Fruit fly (Drosophila melanogaster) whole organism, embryonic: ENCODE data around the gene CG11726.

ENCODE experiments used
- Abd-B ChIP-seq: fragments of 200-800 bp; sonication (Bioruptor generic); optimal IDR thresholded peaks from 2 replicates; lab custom pipeline; 2018; ENCODE audit warnings: missing biosample characterization, mild to moderate bottlenecking, missing genetic modification characterization, moderate library complexity
- C15 ChIP-seq: fragments of 200-800 bp; sonication (Bioruptor generic); IDR thresholded peaks from 3 replicates; pipeline ENCODE4 v1.3.6; 2022; ENCODE audit warnings: missing biosample characterization, missing genetic modification characterization
- CG10462 ChIP-seq: fragments of 200-800 bp; sonication (Bioruptor generic); optimal IDR thresholded peaks from 2 replicates; lab custom pipeline; 2016; ENCODE audit warnings: missing biosample characterization, missing genetic modification characterization
- CG10543 ChIP-seq: fragments of 200-800 bp; sonication (Bioruptor generic); optimal IDR thresholded peaks from 3 replicates; lab custom pipeline; 2017; ENCODE audit warnings: missing biosample characterization, mild to moderate bottlenecking, missing genetic modification characterization, moderate library complexity
- CG12219 ChIP-seq: fragments of 200-800 bp; sonication (Bioruptor generic); optimal IDR thresholded peaks from 3 replicates; lab custom pipeline; 2018; ENCODE audit warnings: missing biosample characterization, mild to moderate bottlenecking, missing genetic modification characterization
- CG1233 ChIP-seq: fragments of 200-800 bp; sonication (Bioruptor generic); optimal IDR thresholded peaks from 4 replicates; lab custom pipeline; 2018; ENCODE audit warnings: missing biosample characterization, mild to moderate bottlenecking, missing genetic modification characterization
- CG15011 ChIP-seq: fragments of 200-800 bp; sonication (Bioruptor generic); optimal IDR thresholded peaks from 3 replicates; lab custom pipeline; 2018; ENCODE audit warnings: missing biosample characterization, mild to moderate bottlenecking, missing genetic modification characterization
- CG16815 ChIP-seq: fragments of 200-800 bp; sonication (Bioruptor generic); optimal IDR thresholded peaks from 3 replicates; lab custom pipeline; 2017; ENCODE audit warnings: missing biosample characterization, mild to moderate bottlenecking, missing genetic modification characterization
- CG17361 ChIP-seq: fragments of 200-800 bp; sonication (Bioruptor generic); IDR thresholded peaks from 3 replicates; pipeline ENCODE4 v1.3.6; 2022; ENCODE audit warnings: missing biosample characterization, missing genetic modification characterization
- CG17829 ChIP-seq: fragments of 200-800 bp; optimal IDR thresholded peaks from 2 replicates; lab custom pipeline; 2019; ENCODE audit warnings: missing biosample characterization, mild to moderate bottlenecking, missing genetic modification characterization, moderate library complexity
- CG1832 ChIP-seq: fragments of 200-800 bp; sonication (Bioruptor generic); optimal IDR thresholded peaks from 2 replicates; lab custom pipeline; 2017; ENCODE audit warnings: missing biosample characterization, mild to moderate bottlenecking, missing genetic modification characterization, inconsistent platforms
- CG18599 ChIP-seq: fragments of 200-800 bp; sonication (Bioruptor generic); optimal IDR thresholded peaks from 3 replicates; lab custom pipeline; 2017; ENCODE audit warnings: missing biosample characterization, missing genetic modification characterization, mild to moderate bottlenecking, moderate library complexity, missing genetic modification reagents
- CG18619 ChIP-seq: fragments of 200-800 bp; sonication (Bioruptor generic); optimal IDR thresholded peaks from 3 replicates; lab custom pipeline; 2017; ENCODE audit warnings: missing biosample characterization, mild to moderate bottlenecking, missing genetic modification characterization
- CG32772 ChIP-seq: fragments of 200-800 bp; sonication (Bioruptor generic); IDR thresholded peaks from 2 replicates; pipeline ENCODE4 v1.3.6; 2022; ENCODE audit warnings: missing biosample characterization, missing genetic modification characterization
- CG34376 ChIP-seq: fragments of 200-800 bp; sonication (Bioruptor generic); optimal IDR thresholded peaks from 2 replicates; lab custom pipeline; 2018; ENCODE audit warnings: missing biosample characterization, mild to moderate bottlenecking, missing genetic modification characterization
- CG34422 ChIP-seq: fragments of 200-800 bp; sonication (Bioruptor generic); IDR thresholded peaks from 3 replicates; pipeline ENCODE4 v1.3.6; 2022; ENCODE audit warnings: missing biosample characterization, missing genetic modification characterization
- CG3995 ChIP-seq: fragments of 200-800 bp; sonication (Bioruptor generic); optimal IDR thresholded peaks from 3 replicates; lab custom pipeline; 2016; ENCODE audit warnings: missing biosample characterization, missing genetic modification characterization
- CG6813 ChIP-seq: fragments of 200-800 bp; sonication (Bioruptor generic); optimal IDR thresholded peaks from 2 replicates; lab custom pipeline; 2017; ENCODE audit warnings: missing biosample characterization, missing genetic modification characterization, mild to moderate bottlenecking, moderate library complexity, missing genetic modification reagents
- CG7271 ChIP-seq: fragments of 200-800 bp; sonication (Bioruptor generic); optimal IDR thresholded peaks from 2 replicates; lab custom pipeline; 2018; ENCODE audit warnings: missing biosample characterization, mild to moderate bottlenecking, missing genetic modification characterization, moderate library complexity
- CG7745 ChIP-seq: fragments of 200-800 bp; sonication (Bioruptor generic); optimal IDR thresholded peaks from 2 replicates; lab custom pipeline; 2018; ENCODE audit warnings: missing biosample characterization, mild to moderate bottlenecking, missing genetic modification characterization, moderate library complexity
- CkIIα-i1 ChIP-seq: fragments of 200-800 bp; sonication (Bioruptor generic); IDR thresholded peaks from 2 replicates; pipeline ENCODE4 v1.3.6; 2022; ENCODE audit warnings: missing biosample characterization, missing genetic modification characterization
- E2f2 ChIP-seq: fragments of 200-800 bp; sonication (Bioruptor generic); IDR thresholded peaks from 2 replicates; pipeline ENCODE4 v1.3.6; 2022; ENCODE audit warnings: missing biosample characterization, missing genetic modification characterization
- Fer2 ChIP-seq: fragments of 200-800 bp; sonication (Bioruptor generic); optimal IDR thresholded peaks from 2 replicates; lab custom pipeline; 2018; ENCODE audit warnings: missing biosample characterization, mild to moderate bottlenecking, missing genetic modification characterization, moderate library complexity
- Hr78 ChIP-seq, 2 experiments: fragments of 200-800 bp in 1 of 2; fragments of >200 bp in 1 of 2; sonication (Bioruptor generic) in 1 of 2; optimal IDR thresholded peaks; 2 replicates each; lab custom pipeline; 2017 to 2019; ENCODE audit warnings: missing biosample characterization in 2 of 2, missing genetic modification characterization in 2 of 2, mild to moderate bottlenecking in 1 of 2, moderate library complexity in 1 of 2
- Med ChIP-seq: fragments of 200-800 bp; sonication (Bioruptor generic); peaks from one replicate; lab custom pipeline; 2016; ENCODE audit warnings: missing biosample characterization, missing genetic modification characterization, mild to moderate bottlenecking, inconsistent platforms, moderate library complexity
- Mrtf ChIP-seq: fragments of 200-800 bp; sonication (Bioruptor generic); IDR thresholded peaks from 3 replicates; pipeline ENCODE4 v1.3.6; 2022; ENCODE audit warnings: missing biosample characterization, missing genetic modification characterization
- Nf-YA ChIP-seq: fragments of 200-800 bp; sonication (Bioruptor generic); IDR thresholded peaks from 2 replicates; pipeline ENCODE4 v1.3.6; 2022; ENCODE audit warnings: missing biosample characterization, missing genetic modification characterization
- Pdp1 ChIP-seq, 2 experiments: fragments of 200-800 bp; sonication (Bioruptor generic); optimal IDR thresholded peaks; 3 replicates each; lab custom pipeline; 2016; ENCODE audit warnings: missing biosample characterization in 2 of 2, missing genetic modification characterization in 2 of 2, mild to moderate bottlenecking in 1 of 2, moderate library complexity in 1 of 2
- abd-A ChIP-seq: fragments of 200-800 bp; sonication (Bioruptor generic); optimal IDR thresholded peaks from 3 replicates; lab custom pipeline; 2019; ENCODE audit warnings: missing biosample characterization, mild to moderate bottlenecking, missing genetic modification characterization, moderate library complexity
- chinmo ChIP-seq: fragments of 200-800 bp; sonication (Bioruptor generic); IDR thresholded peaks from 4 replicates; pipeline ENCODE4 v1.3.6; 2022; ENCODE audit warnings: missing biosample characterization, missing genetic modification characterization; ENCODE audit not compliant: partially characterized antibody
- crol ChIP-seq: fragments of 200-800 bp; sonication (Bioruptor generic); IDR thresholded peaks from 2 replicates; pipeline ENCODE4 v1.3.6; 2022; ENCODE audit warnings: missing biosample characterization, missing genetic modification characterization
- cwo ChIP-seq: fragments of 200-800 bp; sonication (Bioruptor generic); optimal IDR thresholded peaks from 3 replicates; lab custom pipeline; 2017; ENCODE audit warnings: missing biosample characterization, missing genetic modification characterization, mild to moderate bottlenecking, moderate library complexity, missing genetic modification reagents
- da ChIP-seq: fragments of 200-800 bp; sonication (Bioruptor generic); optimal IDR thresholded peaks from 2 replicates; lab custom pipeline; 2016; ENCODE audit warnings: missing biosample characterization, missing genetic modification characterization
- dmrt11E ChIP-seq: fragments of 200-800 bp; sonication (Bioruptor generic); optimal IDR thresholded peaks from 3 replicates; lab custom pipeline; 2018; ENCODE audit warnings: missing biosample characterization, mild to moderate bottlenecking, missing genetic modification characterization, moderate library complexity
- en ChIP-seq: fragments of 200-800 bp; sonication (Bioruptor generic); optimal IDR thresholded peaks from 2 replicates; lab custom pipeline; 2016; ENCODE audit warnings: missing biosample characterization, missing genetic modification characterization
- grn ChIP-seq: fragments of 200-800 bp; sonication (Bioruptor generic); optimal IDR thresholded peaks from 3 replicates; lab custom pipeline; 2017; ENCODE audit warnings: missing biosample characterization, missing genetic modification characterization
- gsb ChIP-seq: fragments of 200-800 bp; sonication (Bioruptor generic); IDR thresholded peaks from 2 replicates; pipeline ENCODE4 v1.3.6; 2022; ENCODE audit warnings: missing biosample characterization, missing genetic modification characterization
- lbe ChIP-seq: fragments of 200-800 bp; sonication (Bioruptor generic); optimal IDR thresholded peaks from 2 replicates; lab custom pipeline; 2016; ENCODE audit warnings: missing biosample characterization, mild to moderate bottlenecking, missing genetic modification characterization
- mirr ChIP-seq: fragments of 200-800 bp; sonication (Bioruptor generic); optimal IDR thresholded peaks from 3 replicates; lab custom pipeline; 2018; ENCODE audit warnings: missing biosample characterization, mild to moderate bottlenecking, missing genetic modification characterization
- odd ChIP-seq: fragments of 200-800 bp; sonication (Bioruptor generic); optimal IDR thresholded peaks from 2 replicates; lab custom pipeline; 2017; ENCODE audit warnings: missing biosample characterization, mild to moderate bottlenecking, missing genetic modification characterization
- pum ChIP-seq: fragments of 200-800 bp; sonication (Bioruptor generic); optimal IDR thresholded peaks from 2 replicates; lab custom pipeline; 2016; ENCODE audit warnings: missing biosample characterization, missing genetic modification characterization
- sna ChIP-seq: fragments of 200-800 bp; sonication (Bioruptor generic); IDR thresholded peaks from 2 replicates; pipeline ENCODE4 v1.3.6; 2022; ENCODE audit warnings: missing biosample characterization, missing genetic modification characterization; ENCODE audit not compliant: partially characterized antibody
- sug ChIP-seq: fragments of 200-800 bp; optimal IDR thresholded peaks from 2 replicates; lab custom pipeline; 2019; ENCODE audit warnings: missing biosample characterization, mild to moderate bottlenecking, missing genetic modification characterization, moderate library complexity
- tgo ChIP-seq: fragments of 200-800 bp; sonication (Bioruptor generic); IDR thresholded peaks from 3 replicates; pipeline ENCODE4 v1.3.6; 2022; ENCODE audit warnings: missing biosample characterization, missing genetic modification characterization
- toy ChIP-seq: fragments of 200-800 bp; sonication (Bioruptor generic); IDR thresholded peaks from 2 replicates; pipeline ENCODE4 v1.3.6; 2022; ENCODE audit warnings: missing biosample characterization, missing genetic modification characterization
- vnd ChIP-seq: fragments of 200-800 bp; sonication (Bioruptor generic); IDR thresholded peaks from 3 replicates; pipeline ENCODE4 v1.3.6; 2022; ENCODE audit warnings: missing biosample characterization, missing genetic modification characterization; ENCODE audit not compliant: partially characterized antibody
- vvl ChIP-seq: fragments of 200-800 bp; sonication (Bioruptor generic); IDR thresholded peaks from 2 replicates; pipeline ENCODE4 v1.3.6; 2022; ENCODE audit warnings: missing biosample characterization, missing genetic modification characterization
- zen2 ChIP-seq: fragments of 200-800 bp; sonication (Bioruptor generic); IDR thresholded peaks from 3 replicates; pipeline ENCODE4 v1.3.6; 2022; ENCODE audit warnings: missing biosample characterization, missing genetic modification characterization; ENCODE audit not compliant: partially characterized antibody

The CG11726 gene

DNA sequence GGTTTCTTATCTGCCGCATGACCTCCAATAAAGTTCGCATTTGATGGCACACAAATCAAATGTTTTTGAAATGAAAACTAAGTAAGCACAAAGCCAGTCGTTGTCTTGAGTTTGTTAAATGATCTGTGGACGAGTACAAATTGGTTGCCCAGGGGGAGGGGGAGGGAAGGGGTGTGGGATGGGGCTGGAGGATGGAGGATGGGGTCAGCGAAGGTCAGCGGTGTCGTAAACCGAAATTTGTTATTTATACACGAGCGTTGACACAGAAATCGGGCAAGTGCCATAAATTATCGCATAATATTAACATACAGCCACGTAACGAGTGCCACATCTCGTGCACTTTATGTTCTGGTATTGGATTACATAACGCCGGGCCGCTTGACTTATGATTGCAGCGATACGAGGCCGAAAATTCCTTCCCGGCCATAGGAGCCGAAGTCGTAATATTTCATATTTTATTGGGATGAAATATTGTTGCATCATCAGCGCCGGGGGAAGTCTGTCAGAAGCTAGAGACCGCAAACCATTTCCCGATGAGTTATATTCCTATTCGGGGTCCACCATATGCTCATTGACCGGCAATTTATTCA is 18.2 kb upstream of the CG11726 start (continued):
- TF ChIP-seq dmrt11E (tag; lab: Kevin White, UChicago) (peak; percentile 5), Nf-YA (GFP tag; lab: Robert Waterston, UW) (no peak), vnd (GFP tag; lab: Robert Waterston, UW) (no peak), sna (GFP tag; lab: Robert Waterston, UW) (no peak), CG3995 (GFP tag; lab: Kevin White, UChicago) (no peak), CG7271 (tag; lab: Kevin White, UChicago) (no peak), E2f2 (GFP tag; lab: Robert Waterston, UW) (0 out of 2 replicates have a peak, but pooled peaks have one; percentile 7), CG10462 (GFP tag; lab: Kevin White, UChicago) (no peak), zen2 (GFP tag; lab: Robert Waterston, UW) (no peak), CG18599 (GFP tag; lab: Kevin White, UChicago) (no peak), chinmo (0 out of 4 replicates have a peak, but pooled peaks have one; percentile 20), cwo (GFP tag; lab: Kevin White, UChicago) (peak; percentile 30), Abd-B (GFP tag; lab: Kevin White, UChicago) (peak; percentile 1), Pdp1 (GFP tag; optimal IDR thresholded peaks at IDR 0.05; lab: Kevin White, UChicago) (peak in 1 of 2 experiments; percentile 97), CG17829 (tag; lab: Kevin White, UChicago) (no peak), Mrtf (GFP tag; lab: Robert Waterston, UW) (no peak), CG17361 (no peak), mirr (GFP tag; lab: Kevin White, UChicago) (peak; percentile 38), CG34376 (GFP tag; lab: Kevin White, UChicago) (peak; percentile 44), CG16815 (no peak), tgo (GFP tag; lab: Robert Waterston, UW) (no peak), sug (tag; lab: Kevin White, UChicago) (peak; percentile 59), crol (GFP tag; lab: Robert Waterston, UW) (peak; percentile 70), abd-A (peak; percentile 76), toy (GFP tag; lab: Robert Waterston, UW) (no peak), CG34422 (GFP tag; lab: Robert Waterston, UW) (no peak), da (GFP tag; lab: Kevin White, UChicago) (no peak), Hr78 (GFP tag; optimal IDR thresholded peaks at IDR 0.05; lab: Kevin White, UChicago) (peak in 1 of 2 experiments; percentile 72), Med (peak; percentile 56), CG18619 (GFP tag; lab: Kevin White, UChicago) (no peak), CG10543 (GFP tag; lab: Kevin White, UChicago) (peak; percentile 62)

DNA sequence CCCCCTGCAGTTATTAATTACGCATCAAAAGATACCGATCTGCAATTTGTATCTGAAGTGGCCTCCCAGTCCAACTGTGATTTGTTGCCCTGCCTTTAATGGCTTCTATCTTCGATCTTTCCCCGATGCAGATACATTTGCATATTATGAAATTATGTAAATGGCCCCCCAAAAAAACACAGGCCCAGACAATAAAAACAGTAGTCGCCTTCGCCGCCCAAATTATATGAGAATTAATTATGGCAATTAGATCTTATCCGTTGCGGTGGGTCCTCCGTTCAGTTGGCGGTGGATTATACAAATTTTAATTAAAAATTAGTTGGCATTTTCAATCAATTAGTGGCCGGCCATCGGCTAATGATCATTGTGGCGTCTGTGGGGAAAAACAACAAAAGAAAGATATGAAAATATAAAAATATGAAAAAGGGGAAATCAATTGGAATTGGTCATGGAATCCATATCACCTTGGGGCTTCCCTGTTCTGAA is 16.0 kb upstream of the CG11726 start:
- TF ChIP-seq CG15011 (GFP tag; lab: Kevin White, UChicago) (no peak), en (no peak), odd (no peak), CG32772 (GFP tag; lab: Robert Waterston, UW) (no peak), lbe (GFP tag; lab: Kevin White, UChicago) (no peak), CG7745 (tag; lab: Kevin White, UChicago) (peak; percentile 92), CG1832 (GFP tag; lab: Kevin White, UChicago) (no peak), CkIIα-i1 (GFP tag; lab: Robert Waterston, UW) (no peak), Fer2 (no peak), Med (peak; percentile 33), vvl (GFP tag; lab: Robert Waterston, UW) (peak; percentile 73), C15 (GFP tag; lab: Robert Waterston, UW) (no peak), CG12219 (GFP tag; lab: Kevin White, UChicago) (no peak), abd-A (peak; percentile 50), grn (peak; percentile 80), CG6813 (GFP tag; lab: Kevin White, UChicago) (no peak), CG1233 (GFP tag; lab: Kevin White, UChicago) (no peak), pum (no peak), CG10543 (GFP tag; lab: Kevin White, UChicago) (no peak), gsb (GFP tag; lab: Robert Waterston, UW) (no peak)
